Worm (Caenorhabditis elegans): ENCODE data around the gene nhx-2.

Gene nhx-2

ce11 chrII:7681898-7682297, 11.9 kb downstream of the nhx-2 start, which contains the start of gene lin-26:
TSS of gene lin-26 (plus strand) at chrII:7682198.
- TF ChIP-seq ceh-82 (tag; optimal IDR thresholded peaks at IDR 0.05): no peak
- TF ChIP-seq lin-11 (tag; optimal IDR thresholded peaks at IDR 0.05): no peak
- no peak for TF ChIP-seq sem-4 (tag; optimal IDR thresholded peaks at IDR 0.05)
- TF ChIP-seq nhr-21 (tag; optimal IDR thresholded peaks at IDR 0.05): no peak
- no peak for TF ChIP-seq nhr-77 (tag; optimal IDR thresholded peaks at IDR 0.05)
- no peak for TF ChIP-seq aly-2 (tag; optimal IDR thresholded peaks at IDR 0.05)
- no peak for TF ChIP-seq nhr-237 (tag; optimal IDR thresholded peaks at IDR 0.05)
- no peak for TF ChIP-seq alr-1 (tag; optimal IDR thresholded peaks at IDR 0.05)
- no peak for TF ChIP-seq nhr-25 (tag; optimal IDR thresholded peaks at IDR 0.05)
- TF ChIP-seq lsy-2 (tag; optimal IDR thresholded peaks at IDR 0.05): no peak
- no peak for TF ChIP-seq ama-1 (optimal IDR thresholded peaks at IDR 0.05)
- no peak for TF ChIP-seq unc-55 (GFP tag; optimal IDR thresholded peaks at IDR 0.05)
- TF ChIP-seq lin-13 (GFP tag; optimal IDR thresholded peaks at IDR 0.05): no peak
- TF ChIP-seq unc-62 (GFP tag; optimal IDR thresholded peaks at IDR 0.05): no peak
- no peak for TF ChIP-seq skn-1 (tag; optimal IDR thresholded peaks at IDR 0.05)

- peak; percentile 42 for TF ChIP-seq nhr-25 (tag; optimal IDR thresholded peaks at IDR 0.05)
- TF ChIP-seq zag-1 (tag; optimal IDR thresholded peaks at IDR 0.05): no peak
- TF ChIP-seq lsy-2 (tag; optimal IDR thresholded peaks at IDR 0.05): peak in 1 of 2 experiments; percentile 29
- TF ChIP-seq unc-39 (tag; optimal IDR thresholded peaks at IDR 0.05): no peak
These were observed 14.2 kb downstream of the nhx-2 start for ce11 chrII:7679499-7680012.

ce11 chrII:7678512-7678911, 15.2 kb downstream of the nhx-2 start:
- TF ChIP-seq unc-39 (tag; optimal IDR thresholded peaks at IDR 0.05) (no peak), elt-3 (tag; optimal IDR thresholded peaks at IDR 0.05) (no peak), egl-27 (tag; optimal IDR thresholded peaks at IDR 0.05) (no peak)

ce11 chrII:7676307-7676905, 17.4 kb downstream of the nhx-2 start:
- TF ChIP-seq R02D3.7 (tag; optimal IDR thresholded peaks at IDR 0.05) (no peak), unc-39 (tag; optimal IDR thresholded peaks at IDR 0.05) (no peak), peb-1 (tag; optimal IDR thresholded peaks at IDR 0.05) (no peak), nhr-11 (tag; optimal IDR thresholded peaks at IDR 0.05) (no peak), C34F6.9 (tag; optimal IDR thresholded peaks at IDR 0.05) (peak; percentile 0), nhr-6 (tag; optimal IDR thresholded peaks at IDR 0.05) (no peak), nhr-12 (tag; optimal IDR thresholded peaks at IDR 0.05) (no peak), crh-2 (tag; optimal IDR thresholded peaks at IDR 0.05) (no peak), F13H6.1 (tag; optimal IDR thresholded peaks at IDR 0.05) (no peak), sma-3 (GFP tag; optimal IDR thresholded peaks at IDR 0.05) (peak; percentile 34), egl-27 (tag; optimal IDR thresholded peaks at IDR 0.05) (peak; percentile 16), mdl-1 (tag; optimal IDR thresholded peaks at IDR 0.05) (peak in 1 of 2 experiments; percentile 11), nhr-129 (tag; optimal IDR thresholded peaks at IDR 0.05) (peak; percentile 41), nhr-25 (tag; optimal IDR thresholded peaks at IDR 0.05) (peak; percentile 33), unc-55 (GFP tag; optimal IDR thresholded peaks at IDR 0.05) (peak; percentile 58), lsy-2 (tag; optimal IDR thresholded peaks at IDR 0.05) (peak in 1 of 2 experiments; percentile 6), ceh-16 (tag; optimal IDR thresholded peaks at IDR 0.05) (peak; percentile 5), gmeb-1 (tag; optimal IDR thresholded peaks at IDR 0.05) (no peak)

ce11 chrII:7675752-7676151, 18.0 kb downstream of the nhx-2 start:
- no peak for TF ChIP-seq ZK546.5 (tag; optimal IDR thresholded peaks at IDR 0.05)
- no peak for TF ChIP-seq lsy-2 (tag; optimal IDR thresholded peaks at IDR 0.05)

- TF ChIP-seq ztf-4 (tag; optimal IDR thresholded peaks at IDR 0.05): no peak
- TF ChIP-seq lin-13 (GFP tag; optimal IDR thresholded peaks at IDR 0.05): no peak
- no peak for TF ChIP-seq sma-3 (GFP tag; optimal IDR thresholded peaks at IDR 0.05)
- no peak for TF ChIP-seq R02D3.7 (tag; optimal IDR thresholded peaks at IDR 0.05)
- TF ChIP-seq zag-1 (tag; optimal IDR thresholded peaks at IDR 0.05): no peak
- TF ChIP-seq nhr-6 (tag; optimal IDR thresholded peaks at IDR 0.05): no peak
- no peak for TF ChIP-seq ceh-16 (tag; optimal IDR thresholded peaks at IDR 0.05)
- TF ChIP-seq nhr-10 (tag; optimal IDR thresholded peaks at IDR 0.05): no peak
- TF ChIP-seq mab-5 (tag; optimal IDR thresholded peaks at IDR 0.05): no peak
- TF ChIP-seq ceh-82 (tag; optimal IDR thresholded peaks at IDR 0.05): no peak
- no peak for TF ChIP-seq gmeb-1 (tag; optimal IDR thresholded peaks at IDR 0.05)
- TF ChIP-seq fos-1 (tag; optimal IDR thresholded peaks at IDR 0.05): no peak
- TF ChIP-seq sma-9 (GFP tag; optimal IDR thresholded peaks at IDR 0.05): no peak
- TF ChIP-seq sma-9 (tag; optimal IDR thresholded peaks at IDR 0.05): no peak
- no peak for TF ChIP-seq Y55F3AM.14 (GFP tag; optimal IDR thresholded peaks at IDR 0.05)
These were observed 22.1 kb downstream of the nhx-2 start, which contains the start of gene lir-1 for ce11 chrII:7671705-7672104. TSS of gene lir-1 (plus strand) at chrII:7672005.

All from whole organism, L2 larva.